Fruit fly (Drosophila melanogaster): Measurements from ENCODE around the gene mtgo.

DNA sequence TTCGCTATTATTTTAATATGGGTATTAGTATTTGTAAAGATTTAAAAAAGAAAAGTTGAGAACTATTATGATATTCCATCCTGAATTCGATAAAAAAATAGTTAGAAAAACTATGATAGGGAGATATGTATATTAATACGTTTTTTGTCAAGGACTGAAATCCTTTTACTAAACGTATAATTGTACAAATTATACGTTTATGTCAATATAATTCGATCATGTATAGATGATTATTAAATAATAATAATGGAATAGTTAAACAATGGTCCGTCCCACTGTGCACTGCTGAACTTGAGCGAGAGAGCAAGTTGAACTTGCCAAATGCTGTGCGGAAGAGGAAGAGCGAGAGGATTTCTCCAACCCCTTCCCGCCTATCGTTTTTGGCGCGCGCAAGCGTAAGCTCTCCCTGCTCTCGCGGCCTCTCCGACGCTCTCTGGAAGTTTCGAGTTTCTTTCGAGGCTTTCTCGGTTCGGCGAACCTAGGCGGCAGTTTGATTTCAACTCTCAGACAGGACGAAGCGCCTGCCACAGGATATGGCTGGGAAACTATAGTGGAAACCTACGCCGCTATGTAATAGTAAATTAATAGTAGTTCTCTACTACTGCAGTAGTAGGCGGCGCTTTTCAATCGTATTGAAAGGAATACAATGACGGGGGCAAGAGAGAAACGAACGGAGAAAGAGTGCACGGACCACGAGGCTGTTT, 140.2 kb downstream of the mtgo start:
- peak; percentile 48 for TF ChIP-seq CG9139 (GFP tag; optimal IDR thresholded peaks at IDR 0.05)
- TF ChIP-seq CG6808 (GFP tag; optimal IDR thresholded peaks at IDR 0.05): peak; percentile 81
- TF ChIP-seq Sox102F (GFP tag; optimal IDR thresholded peaks at IDR 0.05): no peak
- TF ChIP-seq Ets21C (GFP tag; optimal IDR thresholded peaks at IDR 0.05): no peak
- peak; percentile 82 for TF ChIP-seq CG6792 (GFP tag; optimal IDR thresholded peaks at IDR 0.05)
- TF ChIP-seq CG11762 (GFP tag; optimal IDR thresholded peaks at IDR 0.05; ENCODE audit: insufficient read depth): peak; percentile 78
- TF ChIP-seq CG16779 (tag; optimal IDR thresholded peaks at IDR 0.05): peak; percentile 73
- peak; percentile 76 for TF ChIP-seq spab (GFP tag; optimal IDR thresholded peaks at IDR 0.05)
- peak; percentile 60 for TF ChIP-seq CG10669 (GFP tag; optimal IDR thresholded peaks at IDR 0.05)
- peak; percentile 54 for TF ChIP-seq CG6163 (GFP tag; IDR thresholded peaks at IDR 0.05)
- TF ChIP-seq Hr39 (GFP tag; optimal IDR thresholded peaks at IDR 0.05): no peak
- peak; percentile 43; the same call in 1 of the 2 replicates for TF ChIP-seq Gug (GFP tag; IDR thresholded peaks at IDR 0.05)
- peak; percentile 49 for TF ChIP-seq CG11294 (GFP tag; IDR thresholded peaks at IDR 0.05)

Data from whole organism, prepupa.